Worm (Caenorhabditis elegans) whole organism, midembryonic: Measurements from ENCODE around the gene C25H3.1.

Experiments
- flt-1 ChIP-seq: fragments of 200-800 bp; sonication (Bioruptor generic); IDR thresholded peaks from 2 replicates; pipeline ENCODE4 v1.3.6; 2022; ENCODE audit warnings: missing genetic modification characterization, missing compliant biosample characterization
- klf-2 ChIP-seq: fragments of 200-800 bp; sonication (Bioruptor generic); conservative IDR thresholded peaks from 2 replicates; pipeline ENCODE4 v1.3.6; 2022; ENCODE audit warnings: missing genetic modification reagents, missing genetic modification characterization, missing compliant biosample characterization

ce11 chrII:5693893-5694292 lies 5.0 kb upstream of the C25H3.1 start, which contains the start of gene C25H3.3:
- TF ChIP-seq klf-2 (GFP tag; lab: Robert Waterston, UW), result no peak
- no peak for TF ChIP-seq flt-1 (GFP tag; lab: Robert Waterston, UW)
